Worm (Caenorhabditis elegans) whole organism, midembryonic: Measurements from ENCODE around the gene ddr-1.

Source experiments
- T22C8.4 ChIP-seq: fragments of 200-800 bp; sonication (Bioruptor generic); IDR thresholded peaks from 2 replicates; pipeline ENCODE4 v1.3.6; 2022; ENCODE audit warnings: missing genetic modification characterization, missing compliant biosample characterization
- klf-2 ChIP-seq: fragments of 200-800 bp; sonication (Bioruptor generic); conservative IDR thresholded peaks from 2 replicates; pipeline ENCODE4 v1.3.6; 2022; ENCODE audit warnings: missing genetic modification reagents, missing genetic modification characterization, missing compliant biosample characterization
- med-1 ChIP-seq: sonication (generic microtip); optimal IDR thresholded peaks from 2 replicates; lab custom pipeline; 2017; ENCODE audit warnings: missing genetic modification characterization, mild to moderate bottlenecking, missing compliant biosample characterization, antibody characterized with exemption, missing genetic modification reagents; ENCODE audit not compliant: insufficient read depth
- ref-1 ChIP-seq: fragments of 200-800 bp; sonication (Bioruptor generic); conservative IDR thresholded peaks from 2 replicates; pipeline ENCODE4 v1.3.6; 2022; ENCODE audit warnings: missing genetic modification reagents, missing genetic modification characterization, missing compliant biosample characterization
- tab-1 ChIP-seq: fragments of 200-800 bp; sonication (Bioruptor generic); IDR thresholded peaks from 2 replicates; pipeline ENCODE4 v1.3.6; 2022; ENCODE audit warnings: missing genetic modification characterization, missing compliant biosample characterization
- ztf-23 ChIP-seq: fragments of 200-800 bp; sonication (Bioruptor generic); IDR thresholded peaks from 2 replicates; pipeline ENCODE4 v1.3.6; 2022; ENCODE audit warnings: missing genetic modification reagents, missing genetic modification characterization, missing compliant biosample characterization
- ztf-29 ChIP-seq: fragments of 200-800 bp; sonication (Bioruptor generic); IDR thresholded peaks from 2 replicates; pipeline ENCODE4 v1.3.6; 2022; ENCODE audit warnings: missing genetic modification reagents, missing genetic modification characterization, missing compliant biosample characterization

- TF ChIP-seq ztf-23 (peak; percentile 91), klf-2 (peak; percentile 61), med-1 (GFP tag; lab: Kevin White, UChicago) (peak; percentile 61), T22C8.4 (peak; percentile 67; the same call in 1 of the 2 replicates), ref-1 (GFP tag; lab: Robert Waterston, UW) (0 out of 2 replicates have a peak, but pooled peaks have one; percentile 23), ztf-29 (peak; percentile 76), tab-1 (peak; percentile 83)
Measured at ce11 chrX:5429335-5429734, 31.7 kb upstream of the ddr-1 start.
